Worm (Caenorhabditis elegans): ENCODE data around the gene ocr-4.

- TF ChIP-seq nhr-237 (tag; optimal IDR thresholded peaks at IDR 0.05) (no peak), tbx-2 (tag; optimal IDR thresholded peaks at IDR 0.05) (no peak), aly-2 (tag; optimal IDR thresholded peaks at IDR 0.05) (no peak)
Measured at ce11 chrIV:7317829-7318529, 14.6 kb downstream of the ocr-4 start.
